Fruit fly (Drosophila melanogaster): ENCODE data around the gene Mcm3.

Gene Mcm3

DNA sequence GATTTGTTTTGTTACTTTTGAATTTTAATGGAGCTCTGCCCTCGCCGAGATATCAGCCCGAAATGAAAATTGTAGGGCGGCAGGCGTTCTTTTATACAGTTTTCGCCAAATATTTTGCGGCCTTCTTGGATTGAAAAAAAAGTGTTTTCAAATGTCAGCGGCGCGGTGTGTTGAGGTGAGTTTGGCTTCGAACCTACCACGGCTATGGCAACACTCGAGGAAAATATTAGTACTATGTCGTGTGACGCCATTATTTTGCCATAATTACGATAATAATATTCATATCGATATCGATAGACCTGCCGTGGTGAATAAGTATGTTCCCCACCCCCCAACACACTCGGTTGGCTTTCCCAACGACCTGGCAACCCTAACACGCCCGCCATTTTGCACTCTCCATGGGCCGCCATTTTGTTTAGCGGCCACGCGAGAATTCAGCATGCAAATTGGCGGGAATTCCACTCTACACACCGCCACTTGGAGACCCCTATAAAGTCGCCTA is 11.8 kb upstream of the Mcm3 start, which contains the start of the genes TrxT and dhd (continued):
- TF ChIP-seq pho (GFP tag; optimal IDR thresholded peaks at IDR 0.05) (peak; percentile 17), CG16813 (GFP tag; IDR thresholded peaks at IDR 0.05; ENCODE audit: partially characterized antibody) (0 out of 3 replicates have a peak, but pooled peaks have one; percentile 27), aop (GFP tag; IDR thresholded peaks at IDR 0.05) (no peak)

- no peak for TF ChIP-seq disco-r (GFP tag; optimal IDR thresholded peaks at IDR 0.05)
- no peak for TF ChIP-seq CG30431 (GFP tag; optimal IDR thresholded peaks at IDR 0.05)
Observed at dm6 chrX:5312958-5313357, 10.7 kb upstream of the Mcm3 start, which contains the start of gene CG4198. Gene CG4198 (plus strand): TSS chrX:5313258.

dm6 chrX:5317170-5317569 is 6.5 kb upstream of the Mcm3 start, which contains the start of the genes CG15930 and Sas10:
Gene CG15930 (minus strand): TSS chrX:5317295.
Gene Sas10 (plus strand): TSS chrX:5317409.
- TF ChIP-seq lov (optimal IDR thresholded peaks at IDR 0.05), result no peak
- no peak for TF ChIP-seq lov (GFP tag; IDR thresholded peaks at IDR 0.05)
- TF ChIP-seq CG11085 (GFP tag; IDR thresholded peaks at IDR 0.05), result no peak
- no peak for TF ChIP-seq Usf (GFP tag; optimal IDR thresholded peaks at IDR 0.05)
- peak; percentile 13 for TF ChIP-seq CG14710 (tag; optimal IDR thresholded peaks at IDR 0.05)
- TF ChIP-seq unc-4 (GFP tag; IDR thresholded peaks at IDR 0.05; ENCODE audit: partially characterized antibody), result 0 out of 2 replicates have a peak, but pooled peaks have one; percentile 27
- no peak for TF ChIP-seq kah (GFP tag; optimal IDR thresholded peaks at IDR 0.05)
- no peak for TF ChIP-seq CG14667 (GFP tag; IDR thresholded peaks at IDR 0.05)
- peak; percentile 79 for TF ChIP-seq Sry-δ (GFP tag; optimal IDR thresholded peaks at IDR 0.05)
- TF ChIP-seq Med (GFP tag), result peak; percentile 20
- TF ChIP-seq bbx (GFP tag; IDR thresholded peaks at IDR 0.05; ENCODE audit: partially characterized antibody), result no peak
- TF ChIP-seq Opbp (GFP tag; IDR thresholded peaks at IDR 0.05; ENCODE audit: partially characterized antibody), result peak; percentile 14; the same call in 1 of the 3 replicates
- TF ChIP-seq Ets97D (GFP tag; optimal IDR thresholded peaks at IDR 0.05), result peak; percentile 64
- TF ChIP-seq dm (GFP tag; optimal IDR thresholded peaks at IDR 0.05), result peak; percentile 88
- TF ChIP-seq phol (tag; optimal IDR thresholded peaks at IDR 0.05), result peak; percentile 90
- TF ChIP-seq inv (GFP tag; IDR thresholded peaks at IDR 0.05; ENCODE audit: partially characterized antibody), result peak; percentile 20; the same call in 1 of the 2 replicates
- no peak for TF ChIP-seq rib (GFP tag; IDR thresholded peaks at IDR 0.05)
- TF ChIP-seq CG10959 (GFP tag; IDR thresholded peaks at IDR 0.05), result no peak
- TF ChIP-seq amos (GFP tag; IDR thresholded peaks at IDR 0.05; ENCODE audit: partially characterized antibody), result peak; percentile 49; the same call in 1 of the 2 replicates
- TF ChIP-seq pzg (GFP tag; optimal IDR thresholded peaks at IDR 0.05), result peak; percentile 56
- TF ChIP-seq btn (GFP tag; optimal IDR thresholded peaks at IDR 0.05), result no peak
- peak; percentile 66 for TF ChIP-seq E2f2 (GFP tag; IDR thresholded peaks at IDR 0.05)
- TF ChIP-seq Doc3 (GFP tag; IDR thresholded peaks at IDR 0.05; ENCODE audit: partially characterized antibody), result no peak
- TF ChIP-seq CG16863 (GFP tag; optimal IDR thresholded peaks at IDR 0.05), result no peak
- peak; percentile 53 for TF ChIP-seq CG15514 (GFP tag; optimal IDR thresholded peaks at IDR 0.05)
- TF ChIP-seq zen (tag; optimal IDR thresholded peaks at IDR 0.05), result no peak
- no peak for TF ChIP-seq CG1024 (GFP tag; IDR thresholded peaks at IDR 0.05)
- TF ChIP-seq Dp (GFP tag; optimal IDR thresholded peaks at IDR 0.05), result peak; percentile 58
- no peak for TF ChIP-seq CG3163 (GFP tag; optimal IDR thresholded peaks at IDR 0.05)
- TF ChIP-seq Lhr (GFP tag; optimal IDR thresholded peaks at IDR 0.05), result peak; percentile 44
- no peak for TF ChIP-seq CG13424 (tag; optimal IDR thresholded peaks at IDR 0.05)
- peak; percentile 47; the same call in 1 of the 2 replicates for TF ChIP-seq Bgb (GFP tag; IDR thresholded peaks at IDR 0.05; ENCODE audit: partially characterized antibody)
- TF ChIP-seq insv (GFP tag; optimal IDR thresholded peaks at IDR 0.05), result no peak
- no peak for TF ChIP-seq CG18599 (GFP tag; optimal IDR thresholded peaks at IDR 0.05)
- no peak for TF ChIP-seq sc (optimal IDR thresholded peaks at IDR 0.05)
- no peak for TF ChIP-seq sc (GFP tag; optimal IDR thresholded peaks at IDR 0.05)
- TF ChIP-seq CG14014 (GFP tag; IDR thresholded peaks at IDR 0.05), result no peak
- no peak for TF ChIP-seq ap (GFP tag; IDR thresholded peaks at IDR 0.05)
- TF ChIP-seq BEAF-32 (GFP tag; optimal IDR thresholded peaks at IDR 0.05), result peak; percentile 44
- TF ChIP-seq HmgZ (tag; optimal IDR thresholded peaks at IDR 0.05), result no peak
- TF ChIP-seq CG34224 (GFP tag; IDR thresholded peaks at IDR 0.05; ENCODE audit: partially characterized antibody), result peak; percentile 35; the same call in 1 of the 3 replicates
